Worm (Caenorhabditis elegans): ENCODE results near the gene pudl-2.

pudl-2 gene

ce11 chrIV:2805525-2805924, 29.1 kb upstream of the pudl-2 start, which contains the start of gene Y54G2A.45 (continued):
- TF ChIP-seq F57C9.4 (tag; optimal IDR thresholded peaks at IDR 0.05): no peak
- TF ChIP-seq snpc-1.1 (tag; optimal IDR thresholded peaks at IDR 0.05; ENCODE audit: insufficient read depth): peak; percentile 47

ce11 chrIV:2808154-2808553, 26.5 kb upstream of the pudl-2 start:
- TF ChIP-seq xnd-1 (tag; optimal IDR thresholded peaks at IDR 0.05) (no peak), unc-62 (GFP tag; optimal IDR thresholded peaks at IDR 0.05) (no peak), egrh-3 (GFP tag; IDR thresholded peaks at IDR 0.05) (0 out of 2 replicates have a peak, but pooled peaks have one; percentile 15), chd-7 (tag; optimal IDR thresholded peaks at IDR 0.05) (peak; percentile 17), B0019.2 (GFP tag; conservative IDR thresholded peaks at IDR 0.05) (0 out of 2 replicates have a peak, but pooled peaks have one; percentile 8), ztf-28 (GFP tag; IDR thresholded peaks at IDR 0.05) (peak; percentile 13; the same call in 1 of the 2 replicates), hmg-1.2 (GFP tag; IDR thresholded peaks at IDR 0.05) (peak; percentile 59), attf-6 (GFP tag; IDR thresholded peaks at IDR 0.05) (0 out of 2 replicates have a peak, but pooled peaks have one; percentile 30), tbp1 (GFP tag; optimal IDR thresholded peaks at IDR 0.05) (peak; percentile 89), rpc-1 (optimal IDR thresholded peaks at IDR 0.05) (peak; percentile 46), rpc-1 (tag; optimal IDR thresholded peaks at IDR 0.05) (peak; percentile 72), let-607 (tag; optimal IDR thresholded peaks at IDR 0.05) (peak in 1 of 2 experiments; percentile 10), pbrm-1 (GFP tag; IDR thresholded peaks at IDR 0.05) (0 out of 2 replicates have a peak, but pooled peaks have one; percentile 27), bed-2 (GFP tag; IDR thresholded peaks at IDR 0.05) (no peak), gei-17 (GFP tag; optimal IDR thresholded peaks at IDR 0.05) (no peak), ztf-18 (tag; optimal IDR thresholded peaks at IDR 0.05) (peak; percentile 17), K12H6.12 (tag; optimal IDR thresholded peaks at IDR 0.05) (peak; percentile 1), F33H1.4 (GFP tag; IDR thresholded peaks at IDR 0.05) (peak; percentile 35; the same call in 1 of the 2 replicates), cebp-2 (GFP tag; IDR thresholded peaks at IDR 0.05) (peak; percentile 33; the same call in 1 of the 2 replicates), snpc-4 (GFP tag; optimal IDR thresholded peaks at IDR 0.05) (no peak), snpc-4 (tag; optimal IDR thresholded peaks at IDR 0.05) (peak in 1 of 4 experiments; percentile 31), mes-4 (tag; optimal IDR thresholded peaks at IDR 0.05) (peak; percentile 26), mcd-1 (GFP tag; IDR thresholded peaks at IDR 0.05) (peak; percentile 52; the same call in 1 of the 2 replicates), attf-3 (GFP tag; conservative IDR thresholded peaks at IDR 0.05) (0 out of 2 replicates have a peak, but pooled peaks have one; percentile 26), lin-26 (GFP tag; IDR thresholded peaks at IDR 0.05) (peak; percentile 75; the same call in 1 of the 2 replicates), F52B5.7 (tag; optimal IDR thresholded peaks at IDR 0.05) (peak; percentile 4), ceh-40 (GFP tag; IDR thresholded peaks at IDR 0.05) (no peak), lsl-1 (GFP tag; optimal IDR thresholded peaks at IDR 0.05) (peak; percentile 7), D2030.7 (GFP tag; IDR thresholded peaks at IDR 0.05) (peak; percentile 62), nhr-90 (tag; optimal IDR thresholded peaks at IDR 0.05) (peak; percentile 24), B0261.1 (tag; optimal IDR thresholded peaks at IDR 0.05) (peak; percentile 70), zfh-2 (GFP tag; conservative IDR thresholded peaks at IDR 0.05) (peak; percentile 54), egl-44 (GFP tag; IDR thresholded peaks at IDR 0.05) (peak; percentile 60; the same call in 1 of the 2 replicates), tlf-1 (GFP tag; optimal IDR thresholded peaks at IDR 0.05) (no peak), Y56A3A.18 (GFP tag; IDR thresholded peaks at IDR 0.05) (0 out of 2 replicates have a peak, but pooled peaks have one; percentile 29), ztf-26 (tag; optimal IDR thresholded peaks at IDR 0.05) (no peak), dox-1 (GFP tag; IDR thresholded peaks at IDR 0.05) (peak; percentile 68)

Data from whole organism, young adult.